Fruit fly (Drosophila melanogaster) whole organism, adult: ENCODE measurements around the gene Gale.
A peak's percentile ranks its signal among the peaks of the same experiment; 100 is the strongest.

ENCODE experiments used
- CG11617 ChIP-seq: fragments of 200-800 bp; sonication (Bioruptor generic); optimal IDR thresholded peaks from 2 replicates; lab custom pipeline; 2017; ENCODE audit warnings: mild to moderate bottlenecking, missing biosample characterization, missing genetic modification reagents, missing genetic modification characterization
- CG12768 ChIP-seq: fragments of 200-800 bp; sonication (Bioruptor generic); optimal IDR thresholded peaks from 2 replicates; lab custom pipeline; 2017; ENCODE audit warnings: missing biosample characterization, missing genetic modification characterization, mild to moderate bottlenecking, moderate library complexity, missing genetic modification reagents
- CG14711 ChIP-seq: fragments of 200-800 bp; sonication (Bioruptor generic); optimal IDR thresholded peaks from 2 replicates; lab custom pipeline; 2018; ENCODE audit warnings: missing biosample characterization, mild to moderate bottlenecking, missing genetic modification characterization, moderate library complexity
- CG1620 ChIP-seq: fragments of 200-800 bp; sonication (Bioruptor generic); optimal IDR thresholded peaks from 2 replicates; lab custom pipeline; 2016; ENCODE audit warnings: missing biosample characterization, missing genetic modification characterization
- CG33017 ChIP-seq: fragments of 200-800 bp; sonication (Bioruptor generic); optimal IDR thresholded peaks from 2 replicates; lab custom pipeline; 2018; ENCODE audit warnings: missing biosample characterization, mild to moderate bottlenecking, missing genetic modification characterization, moderate library complexity
- CG5204 ChIP-seq: fragments of 200-800 bp; sonication (Bioruptor generic); optimal IDR thresholded peaks from 2 replicates; lab custom pipeline; 2016; ENCODE audit warnings: missing biosample characterization, missing genetic modification characterization
- CG7045 ChIP-seq: fragments of 200-800 bp; sonication (Bioruptor generic); optimal IDR thresholded peaks from 2 replicates; lab custom pipeline; 2017; ENCODE audit warnings: missing biosample characterization, mild to moderate bottlenecking, missing genetic modification characterization
- CG7101 ChIP-seq: fragments of 200-800 bp; sonication (Bioruptor generic); optimal IDR thresholded peaks from 2 replicates; lab custom pipeline; 2018; ENCODE audit warnings: missing biosample characterization, mild to moderate bottlenecking, missing genetic modification characterization, moderate library complexity
- Clk ChIP-seq: fragments of 200-800 bp; sonication (Bioruptor generic); optimal IDR thresholded peaks from 2 replicates; lab custom pipeline; 2017; ENCODE audit warnings: missing biosample characterization, missing genetic modification characterization
- Crg-1 ChIP-seq: fragments of 200-800 bp; sonication (Bioruptor generic); optimal IDR thresholded peaks from 2 replicates; lab custom pipeline; 2016; ENCODE audit warnings: missing biosample characterization, missing genetic modification characterization
- Hr96 ChIP-seq: fragments of 200-800 bp; sonication (Bioruptor generic); optimal IDR thresholded peaks from 2 replicates; lab custom pipeline; 2016; ENCODE audit warnings: missing biosample characterization, missing genetic modification characterization
- Mnt ChIP-seq: fragments of 200-800 bp; sonication (Bioruptor generic); optimal IDR thresholded peaks from 2 replicates; lab custom pipeline; 2016; ENCODE audit warnings: missing biosample characterization, mild to moderate bottlenecking, missing genetic modification characterization
- bab1 ChIP-seq: fragments of 200-800 bp; sonication (Bioruptor generic); optimal IDR thresholded peaks from 3 replicates; lab custom pipeline; 2019; ENCODE audit warnings: missing biosample characterization, mild to moderate bottlenecking, missing genetic modification characterization, moderate library complexity
- cic ChIP-seq: fragments of 200-800 bp; sonication (Bioruptor generic); optimal IDR thresholded peaks from 2 replicates; lab custom pipeline; 2017; ENCODE audit warnings: missing biosample characterization, mild to moderate bottlenecking, missing genetic modification characterization, moderate library complexity
- cnc ChIP-seq, 2 experiments: fragments of >200 bp; optimal IDR thresholded peaks; 2 replicates each; lab custom pipeline; 2017
- kay ChIP-seq: fragments of 200-800 bp; sonication (Bioruptor generic); peaks from one replicate; lab custom pipeline; 2016; ENCODE audit warnings: missing biosample characterization, missing genetic modification characterization, borderline replicate concordance
- ovo ChIP-seq: fragments of 200-800 bp; sonication (Bioruptor generic); optimal IDR thresholded peaks from 2 replicates; lab custom pipeline; 2016; ENCODE audit warnings: missing biosample characterization, missing genetic modification characterization
- pad ChIP-seq: fragments of 200-800 bp; sonication (Bioruptor generic); optimal IDR thresholded peaks from 3 replicates; lab custom pipeline; 2017; ENCODE audit warnings: missing biosample characterization, missing genetic modification characterization, mild to moderate bottlenecking, moderate library complexity, missing genetic modification reagents
- tj ChIP-seq: fragments of 200-800 bp; sonication (Bioruptor generic); optimal IDR thresholded peaks from 3 replicates; lab custom pipeline; 2017; ENCODE audit warnings: missing biosample characterization, mild to moderate bottlenecking, missing genetic modification characterization, moderate library complexity
- toe ChIP-seq: fragments of 200-800 bp; sonication (Bioruptor generic); optimal IDR thresholded peaks from 2 replicates; lab custom pipeline; 2016; ENCODE audit warnings: missing biosample characterization, missing genetic modification characterization

The Gale gene

dm6 chr3L:681793-682369 lies 33.5 kb downstream of the Gale start:
- TF ChIP-seq bab1 (GFP tag; lab: Kevin White, UChicago) (no peak), toe (GFP tag; lab: Kevin White, UChicago) (peak; percentile 42), CG7101 (tag; lab: Kevin White, UChicago) (peak; percentile 66), Crg-1 (peak; percentile 88), Clk (GFP tag; lab: Kevin White, UChicago) (no peak), cnc (optimal IDR thresholded peaks at IDR 0.05; lab: Kevin White, UChicago) (no peak), CG7045 (GFP tag; lab: Kevin White, UChicago) (peak; percentile 42), CG12768 (GFP tag; lab: Kevin White, UChicago) (peak; percentile 62), CG11617 (GFP tag; lab: Kevin White, UChicago) (peak; percentile 34), CG14711 (tag; lab: Kevin White, UChicago) (peak; percentile 91), CG33017 (tag; lab: Kevin White, UChicago) (peak; percentile 57), Hr96 (GFP tag; lab: Kevin White, UChicago) (no peak), CG1620 (GFP tag; lab: Kevin White, UChicago) (peak; percentile 72), cic (GFP tag; lab: Kevin White, UChicago) (peak; percentile 41), pad (GFP tag; lab: Kevin White, UChicago) (peak; percentile 47), ovo (GFP tag; lab: Kevin White, UChicago) (peak; percentile 3), tj (GFP tag; lab: Kevin White, UChicago) (peak; percentile 15), CG5204 (GFP tag; lab: Kevin White, UChicago) (peak; percentile 35), Mnt (GFP tag; lab: Kevin White, UChicago) (peak; percentile 81), kay (no peak)

dm6 chr3L:682420-682882 lies 34.1 kb downstream of the Gale start, which contains the start of gene CG3386:
TSS of gene CG3386 (minus strand) at chr3L:682470.
- TF ChIP-seq ovo (GFP tag; lab: Kevin White, UChicago) (peak; percentile 85), tj (GFP tag; lab: Kevin White, UChicago) (no peak)

- TF ChIP-seq Clk (GFP tag; lab: Kevin White, UChicago) (no peak), cnc (optimal IDR thresholded peaks at IDR 0.05; lab: Kevin White, UChicago) (no peak), tj (GFP tag; lab: Kevin White, UChicago) (peak; percentile 56), CG5204 (GFP tag; lab: Kevin White, UChicago) (no peak), CG7101 (tag; lab: Kevin White, UChicago) (no peak), kay (no peak), Hr96 (GFP tag; lab: Kevin White, UChicago) (peak; percentile 3), Mnt (GFP tag; lab: Kevin White, UChicago) (peak; percentile 1), CG33017 (tag; lab: Kevin White, UChicago) (no peak)
Observed at dm6 chr3L:684749-685440, 36.5 kb downstream of the Gale start.

- TF ChIP-seq CG5204 (GFP tag; lab: Kevin White, UChicago) (no peak), ovo (GFP tag; lab: Kevin White, UChicago) (peak; percentile 92), CG14711 (tag; lab: Kevin White, UChicago) (peak; percentile 52), Clk (GFP tag; lab: Kevin White, UChicago) (no peak), Mnt (GFP tag; lab: Kevin White, UChicago) (peak; percentile 25), pad (GFP tag; lab: Kevin White, UChicago) (peak; percentile 30), tj (GFP tag; lab: Kevin White, UChicago) (peak; percentile 31)
Observed at dm6 chr3L:685441-685804, 37.1 kb downstream of the Gale start, which contains the start of gene ebd1. TSS of gene ebd1 (minus strand) at chr3L:685549.

dm6 chr3L:687858-688257 lies 39.5 kb downstream of the Gale start, which contains the start of gene hiro:
TSS of gene hiro (minus strand) at chr3L:687958.
- TF ChIP-seq CG7045 (GFP tag; lab: Kevin White, UChicago): no peak
- no peak for TF ChIP-seq pad (GFP tag; lab: Kevin White, UChicago)
- TF ChIP-seq Clk (GFP tag; lab: Kevin White, UChicago): no peak
- no peak for TF ChIP-seq toe (GFP tag; lab: Kevin White, UChicago)
- TF ChIP-seq CG7101 (tag; lab: Kevin White, UChicago): no peak
- TF ChIP-seq tj (GFP tag; lab: Kevin White, UChicago): no peak
- TF ChIP-seq CG1620 (GFP tag; lab: Kevin White, UChicago): no peak
- TF ChIP-seq Mnt (GFP tag; lab: Kevin White, UChicago): no peak
- no peak for TF ChIP-seq CG14711 (tag; lab: Kevin White, UChicago)
- no peak for TF ChIP-seq cnc (optimal IDR thresholded peaks at IDR 0.05; lab: Kevin White, UChicago)
- no peak for TF ChIP-seq CG5204 (GFP tag; lab: Kevin White, UChicago)
- no peak for TF ChIP-seq Crg-1
- no peak for TF ChIP-seq bab1 (GFP tag; lab: Kevin White, UChicago)
- TF ChIP-seq cic (GFP tag; lab: Kevin White, UChicago): no peak
- no peak for TF ChIP-seq kay
- no peak for TF ChIP-seq ovo (GFP tag; lab: Kevin White, UChicago)
- TF ChIP-seq CG12768 (GFP tag; lab: Kevin White, UChicago): no peak
